Worm (Caenorhabditis elegans) whole organism, young adult: ENCODE results near the gene snu-66.

Source experiments
- C06A6.2 ChIP-seq: fragments of 200-800 bp; sonication (Bioruptor generic); conservative IDR thresholded peaks from 2 replicates; pipeline ENCODE4 v1.3.6; 2022; ENCODE audit warnings: missing genetic modification characterization, missing compliant biosample characterization
- F33H1.4 ChIP-seq: fragments of 200-800 bp; sonication (Bioruptor generic); IDR thresholded peaks from 2 replicates; pipeline ENCODE4 v1.3.6; 2022; ENCODE audit warnings: missing genetic modification reagents, missing genetic modification characterization, missing compliant biosample characterization
- F39B2.1 ChIP-seq: fragments of 200-800 bp; sonication (Bioruptor generic); IDR thresholded peaks from 2 replicates; pipeline ENCODE4 v1.3.6; 2022; ENCODE audit warnings: missing genetic modification reagents, missing genetic modification characterization, missing compliant biosample characterization
- F57A8.1 ChIP-seq: fragments of 200-800 bp; sonication (Bioruptor generic); optimal IDR thresholded peaks from 2 replicates; lab custom pipeline; 2018; ENCODE audit warnings: mild to moderate bottlenecking, missing genetic modification characterization, moderate library complexity, missing compliant biosample characterization
- T07F8.4 ChIP-seq: sonication (generic microtip); optimal IDR thresholded peaks from 2 replicates; lab custom pipeline; 2016; ENCODE audit warnings: mild to moderate bottlenecking, missing genetic modification characterization, moderate library complexity, missing compliant biosample characterization
- Y95B8A.8 ChIP-seq: fragments of 200-800 bp; sonication (Bioruptor generic); IDR thresholded peaks from 2 replicates; pipeline ENCODE4 v1.3.6; 2022; ENCODE audit warnings: missing genetic modification reagents, missing genetic modification characterization, missing compliant biosample characterization
- akir-1 ChIP-seq: fragments of 200-800 bp; sonication (Bioruptor generic); optimal IDR thresholded peaks from 2 replicates; lab custom pipeline; 2018; ENCODE audit warnings: mild to moderate bottlenecking, missing genetic modification characterization, moderate library complexity, missing compliant biosample characterization
- aptf-2 ChIP-seq: fragments of 200-800 bp; sonication (Bioruptor generic); conservative IDR thresholded peaks from 2 replicates; pipeline ENCODE4 v1.3.6; 2022; ENCODE audit warnings: missing genetic modification reagents, missing genetic modification characterization, missing compliant biosample characterization
- attf-6 ChIP-seq: fragments of 200-800 bp; sonication (Bioruptor generic); IDR thresholded peaks from 2 replicates; pipeline ENCODE4 v1.3.6; 2022; ENCODE audit warnings: missing genetic modification reagents, missing genetic modification characterization, missing compliant biosample characterization
- bed-1 ChIP-seq: fragments of 200-800 bp; sonication (Bioruptor generic); IDR thresholded peaks from 2 replicates; pipeline ENCODE4 v1.3.6; 2022; ENCODE audit warnings: missing genetic modification reagents, missing genetic modification characterization, missing compliant biosample characterization
- ceh-100 ChIP-seq: fragments of 200-800 bp; sonication (Bioruptor generic); IDR thresholded peaks from 2 replicates; pipeline ENCODE4 v1.3.6; 2022; ENCODE audit warnings: missing genetic modification reagents, missing genetic modification characterization, missing compliant biosample characterization
- ceh-27 ChIP-seq: fragments of 200-800 bp; sonication (Bioruptor generic); optimal IDR thresholded peaks from 2 replicates; lab custom pipeline; 2018; ENCODE audit warnings: mild to moderate bottlenecking, missing genetic modification characterization, moderate library complexity, missing compliant biosample characterization
- ceh-40 ChIP-seq: fragments of 200-800 bp; sonication (Bioruptor generic); IDR thresholded peaks from 2 replicates; pipeline ENCODE4 v1.3.6; 2022; ENCODE audit warnings: missing genetic modification characterization, missing compliant biosample characterization
- ceh-79 ChIP-seq: sonication (generic microtip); optimal IDR thresholded peaks from 2 replicates; lab custom pipeline; 2017; ENCODE audit warnings: mild to moderate bottlenecking, missing genetic modification characterization, missing compliant biosample characterization
- dpff-1 ChIP-seq: sonication (generic microtip); optimal IDR thresholded peaks from 2 replicates; lab custom pipeline; 2017; ENCODE audit warnings: mild to moderate bottlenecking, missing genetic modification characterization, missing compliant biosample characterization
- gei-17 ChIP-seq: fragments of 200-800 bp; sonication (Bioruptor generic); optimal IDR thresholded peaks from 2 replicates; lab custom pipeline; 2018; ENCODE audit warnings: mild to moderate bottlenecking, missing genetic modification characterization, missing compliant biosample characterization
- hlh-26 ChIP-seq: fragments of 200-800 bp; sonication (Bioruptor generic); conservative IDR thresholded peaks from 2 replicates; pipeline ENCODE4 v1.3.6; 2022; ENCODE audit warnings: missing genetic modification reagents, missing genetic modification characterization, missing compliant biosample characterization
- hmg-1.2 ChIP-seq: fragments of 200-800 bp; sonication (Bioruptor generic); IDR thresholded peaks from 2 replicates; pipeline ENCODE4 v1.3.6; 2022; ENCODE audit warnings: missing genetic modification reagents, missing genetic modification characterization, missing compliant biosample characterization
- hrde-1 ChIP-seq: sonication (generic microtip); optimal IDR thresholded peaks from 2 replicates; lab custom pipeline; 2016; ENCODE audit warnings: missing genetic modification characterization, mild to moderate bottlenecking, missing compliant biosample characterization, moderate library complexity, missing genotype, missing genetic modification reagents, borderline replicate concordance
- hsf-1 ChIP-seq: fragments of 200-800 bp; sonication (Bioruptor generic); IDR thresholded peaks from 2 replicates; pipeline ENCODE4 v1.3.6; 2022; ENCODE audit warnings: missing genetic modification reagents, missing genetic modification characterization, missing compliant biosample characterization
- lag-1 ChIP-seq: fragments of 200-800 bp; sonication (Bioruptor generic); IDR thresholded peaks from 2 replicates; pipeline ENCODE4 v1.3.6; 2022; ENCODE audit warnings: missing genetic modification reagents, missing genetic modification characterization, missing compliant biosample characterization
- let-607 ChIP-seq, 2 experiments: fragments of 200-800 bp in 1 of 2; sonication (Bioruptor generic) in 1 of 2; sonication (generic microtip) in 1 of 2; optimal IDR thresholded peaks; 2 replicates each; lab custom pipeline; 2016 to 2018; ENCODE audit warnings: mild to moderate bottlenecking in 2 of 2, missing compliant biosample characterization in 2 of 2, missing genetic modification characterization in 2 of 2, moderate library complexity in 2 of 2, missing genotype in 1 of 2
- lin-26 ChIP-seq: fragments of 200-800 bp; sonication (Bioruptor generic); IDR thresholded peaks from 2 replicates; pipeline ENCODE4 v1.3.6; 2022; ENCODE audit warnings: missing genetic modification reagents, missing genetic modification characterization, missing compliant biosample characterization
- lsy-27 ChIP-seq: sonication (generic microtip); optimal IDR thresholded peaks from 2 replicates; lab custom pipeline; 2017; ENCODE audit warnings: missing genetic modification characterization, mild to moderate bottlenecking, missing compliant biosample characterization, antibody characterized with exemption, missing genotype, borderline replicate concordance; ENCODE audit not compliant: insufficient read depth
- mcd-1 ChIP-seq: fragments of 200-800 bp; sonication (Bioruptor generic); IDR thresholded peaks from 2 replicates; pipeline ENCODE4 v1.3.6; 2022; ENCODE audit warnings: missing genetic modification reagents, missing genetic modification characterization, missing compliant biosample characterization
- nfya-2 ChIP-seq: fragments of 200-800 bp; sonication (Bioruptor generic); IDR thresholded peaks from 2 replicates; pipeline ENCODE4 v1.3.6; 2022; ENCODE audit warnings: missing genetic modification reagents, missing genetic modification characterization, missing compliant biosample characterization
- nfyb-1 ChIP-seq: fragments of 200-800 bp; sonication (Bioruptor generic); IDR thresholded peaks from 2 replicates; pipeline ENCODE4 v1.3.6; 2022; ENCODE audit warnings: missing genetic modification reagents, missing genetic modification characterization, missing compliant biosample characterization
- nhr-120 ChIP-seq: fragments of 200-800 bp; sonication (Bioruptor generic); IDR thresholded peaks from 2 replicates; pipeline ENCODE4 v1.3.6; 2022; ENCODE audit warnings: missing genetic modification characterization, missing compliant biosample characterization
- nhr-27 ChIP-seq: fragments of 200-800 bp; sonication (Bioruptor generic); optimal IDR thresholded peaks from 2 replicates; lab custom pipeline; 2018; ENCODE audit warnings: mild to moderate bottlenecking, missing genetic modification characterization, moderate library complexity, missing compliant biosample characterization
- nhr-90 ChIP-seq: sonication (generic microtip); optimal IDR thresholded peaks from 2 replicates; lab custom pipeline; 2016; ENCODE audit warnings: missing genotype, mild to moderate bottlenecking, missing genetic modification characterization, missing compliant biosample characterization
- rec-8 ChIP-seq, 2 experiments: sonication (generic microtip); optimal IDR thresholded peaks; 2 replicates each; lab custom pipeline; 2016; ENCODE audit warnings: mild to moderate bottlenecking in 2 of 2, missing genetic modification characterization in 2 of 2, missing genetic modification reagents in 2 of 2, missing genotype in 2 of 2, missing biosample characterization in 1 of 2, missing compliant biosample characterization in 1 of 2, moderate library complexity in 1 of 2
- snpc-1.1 ChIP-seq: sonication (generic microtip); optimal IDR thresholded peaks from 2 replicates; lab custom pipeline; 2017; ENCODE audit warnings: missing genetic modification characterization, mild to moderate bottlenecking, missing compliant biosample characterization, antibody characterized with exemption, moderate library complexity, missing genotype, missing genetic modification reagents; ENCODE audit not compliant: insufficient read depth
- tlf-1 ChIP-seq: fragments of 200-800 bp; sonication (Bioruptor generic); optimal IDR thresholded peaks from 2 replicates; lab custom pipeline; 2018; ENCODE audit warnings: mild to moderate bottlenecking, missing genetic modification characterization, missing compliant biosample characterization
- ztf-18 ChIP-seq: sonication (generic microtip); optimal IDR thresholded peaks from 2 replicates; lab custom pipeline; 2016; ENCODE audit warnings: missing genotype, mild to moderate bottlenecking, missing genetic modification characterization, missing compliant biosample characterization
- ztf-22 ChIP-seq: fragments of 200-800 bp; sonication (Bioruptor generic); optimal IDR thresholded peaks from 2 replicates; lab custom pipeline; 2018; ENCODE audit warnings: mild to moderate bottlenecking, missing genetic modification characterization, moderate library complexity, missing compliant biosample characterization
- ztf-26 ChIP-seq: sonication (generic microtip); optimal IDR thresholded peaks from 2 replicates; lab custom pipeline; 2017; ENCODE audit warnings: missing genetic modification characterization, missing compliant biosample characterization

Gene snu-66

ce11 chrV:7527153-7527552 is 48.3 kb downstream of the snu-66 start, which contains the start of gene C54F6.17:
TSS of gene C54F6.17 (plus strand) at chrV:7527453.
- TF ChIP-seq ceh-100 (GFP tag; lab: Robert Waterston, UW), result no peak
- no peak for TF ChIP-seq bed-1
- TF ChIP-seq gei-17 (GFP tag; lab: Kevin White, UChicago), result no peak
- no peak for TF ChIP-seq C06A6.2 (GFP tag; lab: Robert Waterston, UW)
- no peak for TF ChIP-seq hlh-26 (GFP tag; lab: Robert Waterston, UW)
- TF ChIP-seq rec-8 (tag; optimal IDR thresholded peaks at IDR 0.05; lab: Kevin White, UChicago), result no peak
- TF ChIP-seq nhr-27 (tag; lab: Kevin White, UChicago), result no peak
- no peak for TF ChIP-seq nfya-2
- no peak for TF ChIP-seq aptf-2 (GFP tag; lab: Robert Waterston, UW)
- TF ChIP-seq mcd-1, result no peak
- TF ChIP-seq lag-1 (GFP tag; lab: Robert Waterston, UW), result no peak
- TF ChIP-seq akir-1 (GFP tag; lab: Kevin White, UChicago), result no peak
- no peak for TF ChIP-seq nhr-90
- TF ChIP-seq ztf-22, result no peak
- no peak for TF ChIP-seq let-607 (tag; optimal IDR thresholded peaks at IDR 0.05; lab: Kevin White, UChicago)
- no peak for TF ChIP-seq attf-6
- no peak for TF ChIP-seq tlf-1 (GFP tag; lab: Kevin White, UChicago)
- no peak for TF ChIP-seq hsf-1
- TF ChIP-seq hrde-1 (tag; lab: Kevin White, UChicago), result no peak
- no peak for TF ChIP-seq T07F8.4 (tag; lab: Kevin White, UChicago)

- TF ChIP-seq nhr-120 (GFP tag; lab: Robert Waterston, UW), result no peak
- TF ChIP-seq Y95B8A.8 (GFP tag; lab: Robert Waterston, UW), result no peak
- no peak for TF ChIP-seq hmg-1.2
- TF ChIP-seq F57A8.1 (GFP tag; lab: Kevin White, UChicago), result no peak
- TF ChIP-seq nfyb-1 (GFP tag; lab: Robert Waterston, UW), result no peak
- TF ChIP-seq ztf-26 (tag; lab: Kevin White, UChicago), result no peak
- no peak for TF ChIP-seq let-607 (tag; optimal IDR thresholded peaks at IDR 0.05; lab: Kevin White, UChicago)
- TF ChIP-seq ztf-22, result no peak
- no peak for TF ChIP-seq ceh-27 (GFP tag; lab: Kevin White, UChicago)
- no peak for TF ChIP-seq F33H1.4 (GFP tag; lab: Robert Waterston, UW)
Observed at ce11 chrV:7525695-7526094, 49.8 kb downstream of the snu-66 start, which contains the start of gene C54F6.18. TSS of gene C54F6.18 (plus strand) at chrV:7525995.

- TF ChIP-seq lin-26, result no peak
- no peak for TF ChIP-seq lag-1 (GFP tag; lab: Robert Waterston, UW)
- TF ChIP-seq bed-1, result no peak
- TF ChIP-seq F39B2.1 (GFP tag; lab: Robert Waterston, UW), result no peak
- TF ChIP-seq ztf-18 (tag; lab: Kevin White, UChicago), result no peak
- TF ChIP-seq snpc-1.1, result no peak
- no peak for TF ChIP-seq lsy-27 (tag; lab: Kevin White, UChicago)
- no peak for TF ChIP-seq ceh-40
Observed at ce11 chrV:7524447-7524846, 51.0 kb downstream of the snu-66 start, which contains the start of gene C54F6.20. TSS of gene C54F6.20 (plus strand) at chrV:7524747.

- no peak for TF ChIP-seq ceh-79 (tag; lab: Kevin White, UChicago)
- no peak for TF ChIP-seq dpff-1 (tag; lab: Kevin White, UChicago)
- no peak for TF ChIP-seq Y95B8A.8 (GFP tag; lab: Robert Waterston, UW)
- TF ChIP-seq, all 124 proteins: peak for 0
Observed at ce11 chrV:7523392-7523791, 52.1 kb downstream of the snu-66 start, which contains the start of gene C54F6.6. TSS of gene C54F6.6 (plus strand) at chrV:7523692.
